Worm (Caenorhabditis elegans) whole organism, late embryonic: Measurements from ENCODE around the gene gtl-1.

ENCODE experiments used
- ama-1 ChIP-seq: fragments of 150-350 bp; optimal IDR thresholded peaks from 2 replicates; lab custom pipeline; 2014
- ceh-6 ChIP-seq: fragments of 200-800 bp; sonication (Bioruptor generic); optimal IDR thresholded peaks from 2 replicates; lab custom pipeline; 2018; ENCODE audit warnings: mild to moderate bottlenecking, missing genetic modification characterization, missing compliant biosample characterization
- elt-4 ChIP-seq: sonication (generic microtip); optimal IDR thresholded peaks from 2 replicates; lab custom pipeline; 2016; ENCODE audit warnings: missing genetic modification characterization, missing compliant biosample characterization
- ets-4 ChIP-seq: sonication (generic microtip); optimal IDR thresholded peaks from 2 replicates; lab custom pipeline; 2016; ENCODE audit warnings: missing genetic modification characterization, missing compliant biosample characterization
- hlh-6 ChIP-seq: sonication (generic microtip); optimal IDR thresholded peaks from 2 replicates; lab custom pipeline; 2016; ENCODE audit warnings: missing genotype, missing genetic modification characterization, missing compliant biosample characterization
- nfya-1 ChIP-seq: sonication (generic microtip); optimal IDR thresholded peaks from 2 replicates; lab custom pipeline; 2017; ENCODE audit warnings: missing genetic modification characterization, mild to moderate bottlenecking, missing compliant biosample characterization, antibody characterized with exemption, moderate library complexity
- pqm-1 ChIP-seq: sonication (generic microtip); optimal IDR thresholded peaks from 2 replicates; lab custom pipeline; 2016; ENCODE audit warnings: missing genetic modification characterization, missing compliant biosample characterization

DNA sequence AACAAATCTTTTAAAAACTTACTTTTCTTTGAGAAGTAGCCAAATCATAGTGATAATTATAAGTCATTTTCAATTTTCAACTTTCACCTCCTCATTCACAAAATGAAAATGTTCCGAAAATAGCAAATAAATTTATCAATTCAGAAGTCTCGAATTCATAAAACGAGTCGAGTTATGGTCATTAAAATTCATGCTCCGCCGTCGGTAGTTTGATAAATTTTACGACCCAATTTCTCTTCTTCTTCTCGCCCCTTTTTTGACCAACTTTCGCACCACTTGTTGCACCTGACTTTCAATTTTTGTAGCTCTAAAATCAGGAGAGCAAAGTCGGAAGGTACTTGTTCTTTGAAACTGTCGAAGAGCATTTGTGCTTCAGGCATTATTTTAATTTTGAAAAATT is 29.3 kb downstream of the gtl-1 start, which contains the start of gene best-7:
- TF ChIP-seq ets-4 (tag; lab: Kevin White, UChicago), result no peak
- no peak for TF ChIP-seq nfya-1
- no peak for TF ChIP-seq ama-1 (lab: Kevin White, UChicago)
- no peak for TF ChIP-seq hlh-6 (tag; lab: Kevin White, UChicago)
- TF ChIP-seq pqm-1 (tag; lab: Kevin White, UChicago), result no peak
- no peak for TF ChIP-seq elt-4 (tag; lab: Kevin White, UChicago)
- TF ChIP-seq ceh-6 (GFP tag; lab: Kevin White, UChicago), result no peak
